Worm (Caenorhabditis elegans) whole organism, L2 larva: ENCODE measurements around the gene spe-39.
A peak's percentile ranks its signal among the peaks of the same experiment; 100 is the strongest.

Experiments
- C34F6.9 ChIP-seq: fragments of 150-350 bp; optimal IDR thresholded peaks from 2 replicates; lab custom pipeline; 2014; ENCODE audit warnings: missing biosample characterization, missing genetic modification characterization
- R02D3.7 ChIP-seq: fragments of 150-350 bp; optimal IDR thresholded peaks from 2 replicates; lab custom pipeline; 2014; ENCODE audit warnings: missing biosample characterization, missing genetic modification characterization
- ZK546.5 ChIP-seq: sonication (generic microtip); optimal IDR thresholded peaks from 2 replicates; lab custom pipeline; 2017; ENCODE audit warnings: missing biosample characterization, missing genetic modification characterization
- ama-1 ChIP-seq: fragments of 150-350 bp; optimal IDR thresholded peaks from 2 replicates; lab custom pipeline; 2018; ENCODE audit warnings: inconsistent platforms
- blmp-1 ChIP-seq: sonication (generic microtip); optimal IDR thresholded peaks from 2 replicates; lab custom pipeline; 2017; ENCODE audit warnings: missing genetic modification characterization, mild to moderate bottlenecking, missing compliant biosample characterization, antibody characterized with exemption, moderate library complexity; ENCODE audit not compliant: insufficient read depth
- ceh-82 ChIP-seq: fragments of 150-350 bp; optimal IDR thresholded peaks from 2 replicates; lab custom pipeline; 2014; ENCODE audit warnings: missing biosample characterization, missing genetic modification characterization
- dmd-4 ChIP-seq: sonication (generic microtip); optimal IDR thresholded peaks from 2 replicates; lab custom pipeline; 2017; ENCODE audit warnings: missing biosample characterization, missing genetic modification characterization
- egl-27 ChIP-seq: sonication (generic microtip); optimal IDR thresholded peaks from 3 replicates; lab custom pipeline; 2017; ENCODE audit warnings: missing biosample characterization, missing genetic modification reagents, missing genetic modification characterization
- fos-1 ChIP-seq: fragments of 150-350 bp; optimal IDR thresholded peaks from 2 replicates; lab custom pipeline; 2014; ENCODE audit warnings: missing biosample characterization, missing genetic modification characterization
- lin-11 ChIP-seq: fragments of 150-350 bp; sonication (generic microtip); optimal IDR thresholded peaks from 2 replicates; lab custom pipeline; 2014; ENCODE audit warnings: missing biosample characterization, missing genetic modification characterization, inconsistent platforms, mixed read lengths
- nhr-237 ChIP-seq: fragments of 150-350 bp; optimal IDR thresholded peaks from 2 replicates; lab custom pipeline; 2014; ENCODE audit warnings: missing biosample characterization, missing genetic modification characterization
- unc-62 ChIP-seq: fragments of 150-350 bp; optimal IDR thresholded peaks from 2 replicates; lab custom pipeline; 2014; ENCODE audit warnings: missing biosample characterization, missing genetic modification reagents, missing genetic modification characterization
- ztf-1 ChIP-seq: fragments of 200-800 bp; sonication (Bioruptor generic); conservative IDR thresholded peaks from 2 replicates; pipeline ENCODE4 v1.3.6; 2022; ENCODE audit warnings: missing genetic modification characterization, missing compliant biosample characterization

DNA sequence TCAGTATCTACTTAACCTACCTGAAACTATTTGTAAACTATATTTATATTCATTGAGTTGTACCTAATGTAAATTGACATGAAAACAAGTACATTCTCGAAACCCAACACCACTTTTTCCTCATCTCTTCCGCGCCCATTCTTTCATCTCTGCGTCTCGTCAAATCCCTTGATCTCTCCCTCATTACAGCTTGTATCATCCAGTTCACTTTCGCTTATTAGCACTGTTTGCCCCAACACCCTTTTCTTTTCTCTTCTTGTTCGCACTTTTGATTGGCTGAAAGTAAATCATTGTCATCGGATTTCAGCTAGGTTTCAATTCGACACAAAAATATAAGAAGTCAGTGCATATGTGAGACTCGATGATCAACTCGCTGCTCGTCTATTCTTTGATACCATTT, 40.5 kb upstream of the spe-39 start, which contains the start of gene T25F10.3:
- peak; percentile 88 for TF ChIP-seq blmp-1 (tag; lab: Kevin White, UChicago)
- TF ChIP-seq ztf-1 (GFP tag; lab: Robert Waterston, UW): no peak
- no peak for TF ChIP-seq fos-1 (tag; lab: Kevin White, UChicago)
- no peak for TF ChIP-seq C34F6.9 (tag; lab: Kevin White, UChicago)
- no peak for TF ChIP-seq egl-27 (tag; lab: Kevin White, UChicago)
- no peak for TF ChIP-seq ZK546.5
- TF ChIP-seq ceh-82 (tag; lab: Kevin White, UChicago): no peak
- TF ChIP-seq unc-62: no peak
- no peak for TF ChIP-seq dmd-4
- TF ChIP-seq R02D3.7 (tag; lab: Kevin White, UChicago): no peak
- no peak for TF ChIP-seq nhr-237 (tag; lab: Kevin White, UChicago)
- TF ChIP-seq lin-11: no peak
- TF ChIP-seq ama-1: no peak
